Worm (Caenorhabditis elegans): Measurements from ENCODE around the gene ztf-27.

ztf-27 gene

DNA sequence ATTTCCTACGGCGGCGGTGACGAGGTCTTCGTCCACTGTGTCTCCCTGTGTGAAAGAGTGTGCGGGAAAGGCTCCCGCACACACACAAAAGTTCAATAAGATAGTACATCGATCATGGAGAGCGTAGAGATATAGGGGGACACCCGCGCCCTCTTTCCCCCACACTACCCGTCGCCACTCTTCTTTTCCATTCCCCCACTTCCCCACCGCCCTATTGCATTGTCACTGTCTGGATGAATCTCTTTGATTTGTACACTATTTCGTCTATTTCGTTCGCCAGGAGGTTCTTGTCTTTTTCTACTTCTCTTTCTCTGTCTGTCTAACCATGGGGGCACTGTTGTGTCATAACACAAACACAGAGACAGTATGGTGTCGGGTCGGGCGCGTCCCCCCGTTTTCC is 2.9 kb upstream of the ztf-27 start:
- TF ChIP-seq unc-62 (GFP tag; optimal IDR thresholded peaks at IDR 0.05) = no peak

DNA sequence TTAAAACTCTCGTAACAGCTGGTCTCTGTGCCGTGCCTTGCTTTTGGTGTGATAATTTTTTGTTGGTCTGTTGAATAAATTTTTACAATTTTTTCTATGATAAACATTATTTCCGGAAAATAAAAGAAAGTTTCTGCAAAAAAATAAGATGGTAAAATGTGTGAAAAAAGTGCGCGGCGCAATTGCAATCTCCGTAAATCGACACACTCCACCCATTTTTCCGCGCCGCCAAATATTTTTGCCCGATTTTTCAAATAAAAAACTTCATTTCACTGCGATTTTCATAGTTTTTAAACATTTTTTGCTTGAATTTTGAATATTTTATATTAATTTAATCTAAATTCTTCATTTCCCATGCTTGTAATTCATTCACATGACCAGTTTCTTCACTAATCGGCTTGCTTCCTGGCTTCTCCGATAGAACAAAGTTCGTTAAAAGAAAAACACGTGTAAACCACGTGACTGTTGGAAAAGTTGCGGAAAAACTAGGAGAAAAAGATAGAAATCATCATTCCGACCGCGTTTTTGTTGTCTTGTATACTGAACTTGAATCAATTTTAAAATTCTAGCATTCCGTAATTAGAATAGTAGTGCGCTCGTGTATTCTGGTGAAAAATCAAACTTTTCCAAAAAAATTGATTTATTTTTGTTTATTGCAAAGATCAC is 3.0 kb downstream of the ztf-27 start:
- no peak for TF ChIP-seq unc-62 (GFP tag; optimal IDR thresholded peaks at IDR 0.05)

DNA sequence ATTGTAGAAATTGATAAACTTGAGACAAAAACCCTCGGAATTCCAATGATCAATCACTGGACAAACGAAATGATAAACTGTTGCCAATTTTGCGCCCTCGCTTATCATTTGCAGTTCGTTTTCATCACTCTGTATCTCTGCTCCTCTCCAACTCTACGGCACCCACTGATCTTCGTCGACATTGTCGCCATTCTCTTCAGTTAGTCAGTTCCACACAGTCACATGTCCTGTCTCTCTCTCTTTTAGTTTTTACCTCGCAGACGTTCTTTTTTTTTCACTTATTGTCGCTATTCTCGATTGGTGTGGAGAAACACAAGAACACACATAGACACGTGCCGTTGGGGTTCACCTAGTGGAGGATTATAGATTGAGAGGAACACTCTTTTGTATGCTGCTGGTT is 3.9 kb downstream of the ztf-27 start:
- no peak for TF ChIP-seq unc-62 (GFP tag; optimal IDR thresholded peaks at IDR 0.05)

DNA sequence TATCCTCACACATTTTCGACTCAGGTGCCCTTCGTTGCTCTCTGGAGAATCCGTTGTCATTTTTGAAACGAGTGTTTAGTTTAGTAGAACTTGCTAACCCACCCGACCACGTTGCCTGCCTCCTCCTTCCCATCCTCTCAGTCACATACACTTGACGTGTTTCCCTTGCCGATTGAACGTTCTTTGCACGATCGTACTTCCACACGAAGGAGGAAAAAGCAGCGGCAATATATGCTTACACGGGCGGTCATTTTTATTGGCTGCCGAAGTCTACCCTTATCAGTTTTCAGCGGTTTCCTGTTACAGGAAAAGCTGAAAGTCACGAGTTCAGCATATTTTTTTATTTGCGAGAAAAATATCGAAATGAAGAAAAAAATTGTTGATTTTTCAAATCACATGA is 4.6 kb downstream of the ztf-27 start:
- TF ChIP-seq unc-62 (GFP tag; optimal IDR thresholded peaks at IDR 0.05) = no peak

DNA sequence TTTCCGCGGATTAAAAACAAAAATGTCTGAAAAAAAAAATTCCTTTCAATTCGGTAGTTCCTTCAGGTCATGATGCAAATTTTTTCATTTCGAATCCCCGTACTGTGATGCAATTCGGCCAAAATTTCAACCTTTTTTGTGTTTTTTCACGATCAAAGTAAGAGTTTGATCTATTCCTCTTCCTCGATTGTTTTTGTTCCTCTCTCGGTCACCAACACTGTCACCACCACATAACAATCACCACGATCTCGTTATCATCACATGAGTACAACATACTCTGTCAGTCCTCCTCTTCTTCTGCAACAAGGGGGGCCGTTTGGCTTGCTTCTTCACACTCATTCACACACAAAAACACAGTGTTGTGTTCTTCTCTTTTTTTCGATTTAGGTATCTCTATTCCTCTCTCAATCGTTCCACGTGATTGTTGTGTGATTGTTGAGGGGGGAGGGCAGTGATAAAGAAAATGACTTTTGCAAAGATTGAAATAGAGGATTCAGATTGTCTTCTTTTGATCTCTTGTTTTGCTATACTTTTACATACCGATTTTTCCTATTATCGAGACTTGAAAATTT is 5.2 kb downstream of the ztf-27 start:
- TF ChIP-seq unc-62 (GFP tag; optimal IDR thresholded peaks at IDR 0.05) = no peak

DNA sequence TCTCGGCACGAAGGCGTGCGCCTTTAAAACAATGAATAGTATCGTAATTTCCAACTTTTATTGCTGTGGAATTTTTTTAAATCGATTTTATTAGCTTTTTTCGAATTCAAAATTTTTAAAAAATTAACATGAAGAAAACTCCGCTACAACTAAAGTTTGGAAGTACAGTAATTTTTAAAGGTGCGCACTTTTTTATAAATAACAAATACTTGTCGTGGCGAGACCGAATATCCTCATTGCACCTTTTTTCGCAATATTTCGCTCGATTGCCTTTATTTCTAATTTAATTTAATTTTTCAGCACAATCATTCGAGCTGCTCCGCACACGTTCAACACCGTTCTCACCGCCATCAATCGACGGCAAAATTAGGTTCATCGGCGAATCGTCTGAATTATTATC is 5.7 kb downstream of the ztf-27 start, which contains the start of the genes T09F3.2 and T09F3.7:
TSS of gene T09F3.2 (plus strand) at position 301 of the 400 bp plus-strand sequence.
TSS of gene T09F3.7 (plus strand) at position 315 of the 400 bp plus-strand sequence.
- no peak for TF ChIP-seq unc-62 (GFP tag; optimal IDR thresholded peaks at IDR 0.05)

DNA sequence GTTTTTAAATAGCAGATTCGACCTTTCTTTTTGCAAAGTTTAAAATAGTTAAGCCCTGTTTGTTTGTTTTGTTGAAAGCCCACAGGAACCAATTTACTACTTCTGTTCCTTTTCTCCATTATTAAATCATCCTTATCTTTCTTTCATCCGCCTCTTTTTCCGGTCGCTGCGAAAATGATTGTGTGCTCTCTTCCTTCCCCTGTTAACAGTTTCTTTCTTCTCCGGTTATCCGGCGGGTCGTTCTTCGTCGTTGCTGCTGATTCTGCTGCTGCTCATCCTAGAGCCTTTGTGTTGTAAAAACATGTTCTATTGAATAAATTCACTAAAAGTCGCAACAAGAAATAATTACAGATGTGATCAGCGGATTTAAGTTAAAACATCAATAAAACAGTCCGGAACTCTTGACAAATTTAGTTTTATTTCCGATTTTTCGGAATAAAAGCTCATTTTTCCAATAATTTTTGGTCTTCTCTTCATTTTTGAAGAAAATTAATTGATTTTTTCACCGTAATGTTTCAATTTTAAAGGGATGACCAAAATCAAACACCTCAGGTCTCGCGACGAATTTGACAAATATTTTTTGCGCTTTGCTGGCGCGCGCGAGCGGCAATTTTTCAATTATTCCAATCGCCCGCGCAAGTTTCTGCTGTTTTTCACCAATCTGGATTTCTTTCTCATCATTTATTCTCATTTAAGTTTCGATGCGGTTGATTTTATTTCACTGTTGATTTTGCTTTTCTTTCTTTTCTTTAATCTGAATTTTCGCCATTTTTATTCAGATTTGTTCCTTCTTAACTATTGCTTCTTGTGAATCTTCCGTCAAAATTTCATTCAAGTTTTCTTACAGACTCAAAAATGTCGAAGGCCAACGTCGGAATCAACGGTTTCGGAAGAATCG is 8.4 kb downstream of the ztf-27 start, which contains the start of gene gpd-1:
TSS of gene gpd-1 (plus strand) at position 848 of the 898 bp plus-strand sequence.
- no peak for TF ChIP-seq unc-62 (GFP tag; optimal IDR thresholded peaks at IDR 0.05)

DNA sequence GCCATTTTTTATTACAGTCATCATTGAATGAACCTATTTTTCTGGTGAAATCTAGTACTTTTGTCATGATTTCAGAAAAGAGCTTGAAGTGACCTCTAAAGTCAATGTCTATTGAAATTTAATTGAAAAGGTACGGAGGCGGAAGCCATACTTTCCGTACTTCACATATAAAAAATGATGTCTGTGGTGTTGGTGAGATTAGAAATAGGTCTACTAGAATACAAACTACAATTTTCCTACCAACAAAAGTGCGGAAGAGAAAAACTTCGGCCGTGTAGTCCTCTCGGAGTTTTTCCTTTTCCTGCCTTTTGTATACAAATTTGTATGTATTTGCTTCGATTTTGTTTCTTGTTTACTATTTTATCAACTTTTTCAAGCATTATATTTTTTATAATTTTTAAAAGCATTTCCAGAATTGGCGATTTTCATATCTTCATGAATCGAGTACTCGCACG is 10.2 kb downstream of the ztf-27 start, which contains the start of gene T09F3.4:
TSS of gene T09F3.4 (plus strand) at position 405 of the 455 bp plus-strand sequence.
- TF ChIP-seq unc-62 (GFP tag; optimal IDR thresholded peaks at IDR 0.05) = no peak

DNA sequence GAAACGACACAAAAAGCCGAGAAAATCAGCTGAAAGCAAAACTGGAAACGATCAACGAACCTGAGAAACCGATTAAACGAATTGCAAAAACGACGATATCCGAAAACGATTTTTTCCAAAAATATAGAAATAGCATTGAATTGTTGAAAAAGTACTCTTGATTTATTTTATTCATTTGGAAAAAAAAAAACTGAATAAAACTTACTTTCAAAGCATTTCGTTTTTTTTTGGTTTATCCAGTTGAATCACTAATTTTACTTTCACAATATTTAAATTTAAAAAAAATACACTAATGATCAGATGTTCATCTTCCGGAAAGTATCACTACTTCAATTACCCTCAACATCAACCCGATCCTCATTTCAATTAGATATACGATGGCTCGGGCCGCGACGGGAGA is 11.4 kb downstream of the ztf-27 start, which contains the start of gene T09F3.5:
TSS of gene T09F3.5 (plus strand) at position 301 of the 400 bp plus-strand sequence.
- no peak for TF ChIP-seq unc-62 (GFP tag; optimal IDR thresholded peaks at IDR 0.05)

DNA sequence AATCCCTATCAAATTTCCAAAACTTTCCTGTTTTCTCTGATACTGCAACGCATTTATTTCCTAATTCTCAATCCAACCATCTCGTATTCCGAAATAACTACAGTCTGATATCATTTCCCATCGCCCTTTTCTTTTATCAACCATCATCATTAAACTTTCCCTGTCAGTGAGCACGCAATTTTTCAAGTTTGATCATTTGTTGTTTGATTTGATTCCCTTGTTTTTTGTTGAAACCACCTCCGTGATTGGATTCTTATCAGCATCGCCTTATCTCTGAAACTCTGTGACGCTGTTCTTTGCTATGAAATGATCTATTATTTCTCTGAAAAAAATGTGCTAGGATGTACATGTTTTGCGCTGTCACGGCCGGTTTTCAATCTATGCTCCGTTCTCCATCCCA is 17.9 kb downstream of the ztf-27 start:
- TF ChIP-seq unc-62 (GFP tag; optimal IDR thresholded peaks at IDR 0.05) = no peak

DNA sequence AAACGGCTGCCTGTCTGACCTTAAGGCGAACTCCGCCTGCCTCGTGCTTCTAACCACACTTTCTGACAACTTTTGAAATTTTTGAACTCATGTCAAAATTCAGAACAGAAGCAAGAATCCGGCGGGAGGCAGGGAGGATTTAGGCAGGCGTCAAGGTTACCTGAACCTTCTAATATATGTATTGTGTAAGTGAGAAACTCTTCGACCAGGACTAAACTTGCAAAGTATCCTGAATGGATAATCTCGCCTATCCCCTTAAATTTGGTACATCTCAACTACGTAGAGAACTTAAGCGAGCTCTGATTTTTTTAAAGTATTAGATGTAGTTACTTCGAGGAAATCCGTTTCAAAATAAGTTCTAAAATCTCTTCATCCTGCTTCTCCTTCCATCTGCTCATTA is 25.9 kb downstream of the ztf-27 start, which contains the start of gene E04D5.5:
TSS of gene E04D5.5 (plus strand) at position 301 of the 400 bp plus-strand sequence.
- no peak for TF ChIP-seq unc-62 (GFP tag; optimal IDR thresholded peaks at IDR 0.05)

DNA sequence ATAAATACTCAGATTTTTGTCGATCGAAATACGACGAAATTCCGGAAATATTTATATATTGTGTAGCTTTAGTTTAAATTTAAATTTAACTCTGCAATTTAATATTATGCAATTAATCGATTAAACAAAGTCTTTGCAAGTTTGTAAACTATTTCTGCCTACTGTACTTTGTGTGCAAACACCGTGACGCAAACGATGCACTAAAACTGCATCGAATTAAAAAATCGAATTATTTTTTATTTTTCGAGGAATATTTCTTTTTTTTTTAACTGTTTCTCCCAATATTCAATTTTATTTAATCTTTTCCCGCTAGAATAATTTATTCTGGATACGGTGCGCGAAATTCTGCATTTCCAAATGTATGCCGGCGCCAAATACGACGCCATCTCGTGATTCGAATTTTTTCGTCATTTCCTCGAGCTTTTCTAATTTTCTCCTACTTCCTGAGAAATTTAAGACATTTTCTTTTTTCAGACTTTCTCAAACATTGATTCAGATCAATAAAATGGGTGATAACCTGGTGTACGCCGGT is 31.3 kb downstream of the ztf-27 start, which contains the start of gene eif-2A:
TSS of gene eif-2A (plus strand) at position 469 of the 532 bp plus-strand sequence.
- TF ChIP-seq unc-62 (GFP tag; optimal IDR thresholded peaks at IDR 0.05) = no peak

DNA sequence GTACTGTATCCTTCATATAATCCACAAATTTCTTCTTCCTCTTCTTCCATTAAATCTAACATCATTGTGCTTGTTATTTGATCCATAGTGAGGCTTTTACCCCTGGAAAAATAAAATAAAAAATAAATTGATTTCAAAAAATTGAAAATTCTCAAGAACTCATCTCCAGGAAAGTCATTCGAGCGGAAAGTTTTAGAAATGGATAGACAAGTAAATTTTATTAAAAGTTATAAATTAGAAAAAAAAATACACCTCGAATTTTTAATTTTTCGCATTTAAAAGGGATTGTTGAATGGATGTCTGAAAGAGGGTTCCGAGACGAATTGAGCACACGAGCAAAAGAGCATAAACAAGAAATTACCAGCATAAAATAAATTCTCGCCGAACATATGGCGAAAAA is 36.8 kb downstream of the ztf-27 start, which contains the start of gene frpr-21:
TSS of gene frpr-21 (minus strand) at position 101 of the 400 bp plus-strand sequence.
- no peak for TF ChIP-seq unc-62 (GFP tag; optimal IDR thresholded peaks at IDR 0.05)

DNA sequence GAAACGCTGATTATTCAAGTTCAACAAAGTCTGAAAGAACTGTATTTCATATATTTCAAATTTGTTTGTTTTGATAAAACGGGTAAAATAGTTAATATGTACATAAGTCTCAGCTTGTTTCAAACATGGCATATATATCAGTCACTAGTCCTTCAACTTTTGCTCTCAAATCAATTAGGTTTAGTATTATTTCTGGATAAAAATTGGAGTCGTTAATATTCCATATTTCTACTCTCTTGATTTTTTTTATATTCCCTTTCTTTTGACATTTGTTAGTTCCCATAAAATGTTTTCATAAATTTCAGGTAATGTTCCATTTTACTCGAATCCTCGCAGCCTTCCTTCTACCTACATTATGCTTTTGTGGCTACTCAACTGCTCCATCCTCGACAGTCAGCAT is 50.7 kb downstream of the ztf-27 start, which contains the start of gene cut-4:
TSS of gene cut-4 (plus strand) at position 301 of the 400 bp plus-strand sequence.
- TF ChIP-seq unc-62 (GFP tag; optimal IDR thresholded peaks at IDR 0.05) = no peak

Data from whole organism, dauer.